Worm (Caenorhabditis elegans) whole organism, late embryonic: Measurements from ENCODE around the gene acp-4.

Experiments used
- C38D4.7 ChIP-seq: fragments of 200-800 bp; sonication (Bioruptor generic); optimal IDR thresholded peaks from 2 replicates; lab custom pipeline; 2018; ENCODE audit warnings: mild to moderate bottlenecking, missing genetic modification characterization, moderate library complexity, missing compliant biosample characterization
- F13H6.1 ChIP-seq: sonication (generic microtip); optimal IDR thresholded peaks from 2 replicates; lab custom pipeline; 2016; ENCODE audit warnings: missing genetic modification characterization, missing compliant biosample characterization
- K09A11.1 ChIP-seq: sonication (generic microtip); optimal IDR thresholded peaks from 2 replicates; lab custom pipeline; 2017; ENCODE audit warnings: antibody characterized with exemption, mild to moderate bottlenecking, missing genetic modification characterization, missing compliant biosample characterization; ENCODE audit not compliant: insufficient read depth
- Y22D7AL.16 ChIP-seq: sonication (generic microtip); optimal IDR thresholded peaks from 2 replicates; lab custom pipeline; 2016; ENCODE audit warnings: missing genetic modification characterization, missing compliant biosample characterization
- ama-1 ChIP-seq: fragments of 150-350 bp; optimal IDR thresholded peaks from 2 replicates; lab custom pipeline; 2014
- ceh-18 ChIP-seq: sonication (generic microtip); optimal IDR thresholded peaks from 2 replicates; lab custom pipeline; 2016; ENCODE audit warnings: missing genetic modification characterization, missing compliant biosample characterization
- ceh-19 ChIP-seq: fragments of 200-800 bp; sonication (Bioruptor generic); optimal IDR thresholded peaks from 2 replicates; lab custom pipeline; 2018; ENCODE audit warnings: mild to moderate bottlenecking, missing genetic modification characterization, missing compliant biosample characterization
- ceh-2 ChIP-seq: sonication (generic microtip); optimal IDR thresholded peaks from 2 replicates; lab custom pipeline; 2016; ENCODE audit warnings: missing genotype, missing genetic modification characterization, missing compliant biosample characterization
- ceh-30 ChIP-seq: fragments of 150-350 bp; optimal IDR thresholded peaks from 2 replicates; lab custom pipeline; 2014; ENCODE audit warnings: missing biosample characterization, missing genetic modification characterization
- ceh-48 ChIP-seq: sonication (generic microtip); optimal IDR thresholded peaks from 2 replicates; lab custom pipeline; 2016; ENCODE audit warnings: missing genetic modification characterization, inconsistent platforms, missing compliant biosample characterization
- dmd-4 ChIP-seq: sonication (generic microtip); optimal IDR thresholded peaks from 2 replicates; lab custom pipeline; 2016; ENCODE audit warnings: borderline replicate concordance, missing genetic modification characterization, missing compliant biosample characterization
- dve-1 ChIP-seq: sonication (generic microtip); optimal IDR thresholded peaks from 2 replicates; lab custom pipeline; 2017; ENCODE audit warnings: antibody characterized with exemption, mild to moderate bottlenecking, missing genetic modification characterization, missing compliant biosample characterization
- elt-2 ChIP-seq: sonication (generic microtip); optimal IDR thresholded peaks from 2 replicates; lab custom pipeline; 2016; ENCODE audit warnings: missing genetic modification reagents, missing genetic modification characterization, missing compliant biosample characterization
- elt-4 ChIP-seq: sonication (generic microtip); optimal IDR thresholded peaks from 2 replicates; lab custom pipeline; 2016; ENCODE audit warnings: missing genetic modification characterization, missing compliant biosample characterization
- eyg-1 ChIP-seq: sonication (generic microtip); optimal IDR thresholded peaks from 2 replicates; lab custom pipeline; 2016; ENCODE audit warnings: missing genotype, missing genetic modification characterization, missing compliant biosample characterization
- fax-1 ChIP-seq: sonication (generic microtip); optimal IDR thresholded peaks from 2 replicates; lab custom pipeline; 2016; ENCODE audit warnings: missing genotype, missing genetic modification characterization, missing compliant biosample characterization
- fkh-10 ChIP-seq: fragments of 150-350 bp; optimal IDR thresholded peaks from 2 replicates; lab custom pipeline; 2014; ENCODE audit warnings: missing biosample characterization, missing genetic modification reagents, missing genetic modification characterization
- fkh-6 ChIP-seq: sonication (generic microtip); optimal IDR thresholded peaks from 2 replicates; lab custom pipeline; 2016; ENCODE audit warnings: missing genetic modification characterization, missing compliant biosample characterization
- hlh-15 ChIP-seq: sonication (generic microtip); optimal IDR thresholded peaks from 2 replicates; lab custom pipeline; 2016; ENCODE audit warnings: missing genetic modification characterization, missing compliant biosample characterization
- hlh-30 ChIP-seq: sonication (generic microtip); optimal IDR thresholded peaks from 2 replicates; lab custom pipeline; 2017; ENCODE audit warnings: antibody characterized with exemption, missing genetic modification characterization, missing compliant biosample characterization; ENCODE audit not compliant: insufficient read depth
- hlh-6 ChIP-seq: sonication (generic microtip); optimal IDR thresholded peaks from 2 replicates; lab custom pipeline; 2016; ENCODE audit warnings: missing genotype, missing genetic modification characterization, missing compliant biosample characterization
- hlh-8 ChIP-seq: sonication (generic microtip); optimal IDR thresholded peaks from 2 replicates; lab custom pipeline; 2016; ENCODE audit warnings: missing genotype, missing genetic modification characterization, missing compliant biosample characterization
- madf-2 ChIP-seq: sonication (generic microtip); optimal IDR thresholded peaks from 2 replicates; lab custom pipeline; 2017; ENCODE audit warnings: missing genetic modification characterization, missing compliant biosample characterization
- mec-3 ChIP-seq: sonication (generic microtip); optimal IDR thresholded peaks from 2 replicates; lab custom pipeline; 2016; ENCODE audit warnings: borderline replicate concordance, missing genetic modification characterization, missing compliant biosample characterization
- nfya-1 ChIP-seq: sonication (generic microtip); optimal IDR thresholded peaks from 2 replicates; lab custom pipeline; 2017; ENCODE audit warnings: missing genetic modification characterization, mild to moderate bottlenecking, missing compliant biosample characterization, antibody characterized with exemption, moderate library complexity
- nhr-11 ChIP-seq: fragments of 150-350 bp; optimal IDR thresholded peaks from 2 replicates; lab custom pipeline; 2014; ENCODE audit warnings: missing biosample characterization, missing genetic modification characterization
- nhr-232 ChIP-seq: sonication (generic microtip); optimal IDR thresholded peaks from 2 replicates; lab custom pipeline; 2016; ENCODE audit warnings: missing genetic modification characterization, missing compliant biosample characterization
- pax-1 ChIP-seq: fragments of 150-350 bp; optimal IDR thresholded peaks from 2 replicates; lab custom pipeline; 2014; ENCODE audit warnings: missing biosample characterization, missing genetic modification characterization
- pha-2 ChIP-seq: sonication (generic microtip); optimal IDR thresholded peaks from 2 replicates; lab custom pipeline; 2017; ENCODE audit warnings: mild to moderate bottlenecking, missing genetic modification characterization, missing compliant biosample characterization
- pha-4 ChIP-seq: fragments of 150-350 bp; optimal IDR thresholded peaks from 2 replicates; lab custom pipeline; 2018; ENCODE audit warnings: missing biosample characterization, missing genetic modification reagents, missing genetic modification characterization
- pros-1 ChIP-seq: fragments of 150-350 bp; optimal IDR thresholded peaks from 2 replicates; lab custom pipeline; 2014; ENCODE audit warnings: missing biosample characterization, missing genetic modification reagents, missing genetic modification characterization
- ref-2 ChIP-seq: sonication (generic microtip); optimal IDR thresholded peaks from 2 replicates; lab custom pipeline; 2016; ENCODE audit warnings: missing genetic modification characterization, missing compliant biosample characterization
- rnt-1 ChIP-seq: sonication (generic microtip); optimal IDR thresholded peaks from 2 replicates; lab custom pipeline; 2016; ENCODE audit warnings: missing genetic modification characterization, missing compliant biosample characterization
- sdc-2 ChIP-seq: sonication (generic microtip); optimal IDR thresholded peaks from 2 replicates; lab custom pipeline; 2016; ENCODE audit warnings: missing genotype, missing genetic modification characterization, missing compliant biosample characterization
- sox-4 ChIP-seq: sonication (generic microtip); optimal IDR thresholded peaks from 2 replicates; lab custom pipeline; 2017; ENCODE audit warnings: mild to moderate bottlenecking, missing genetic modification characterization, inconsistent platforms, missing compliant biosample characterization
- syd-9 ChIP-seq: sonication (generic microtip); optimal IDR thresholded peaks from 2 replicates; lab custom pipeline; 2016; ENCODE audit warnings: mild to moderate bottlenecking, missing genetic modification characterization, moderate library complexity, missing compliant biosample characterization
- tbx-2 ChIP-seq: sonication (generic microtip); optimal IDR thresholded peaks from 2 replicates; lab custom pipeline; 2016; ENCODE audit warnings: missing genetic modification characterization, missing compliant biosample characterization
- tbx-7 ChIP-seq: sonication (generic microtip); optimal IDR thresholded peaks from 2 replicates; lab custom pipeline; 2016; ENCODE audit warnings: missing genotype, missing genetic modification characterization, missing compliant biosample characterization
- unc-3 ChIP-seq, 2 experiments: fragments of 200-800 bp in 1 of 2; sonication (Bioruptor generic) in 1 of 2; sonication (generic microtip) in 1 of 2; conservative IDR thresholded peaks in 1 of 2; optimal IDR thresholded peaks in 1 of 2; 2 replicates each; pipeline versions ENCODE4 v1.3.6 to Lab custom; 2016 to 2022; ENCODE audit warnings: missing compliant biosample characterization in 2 of 2, missing genetic modification characterization in 2 of 2, missing genetic modification reagents in 1 of 2
- unc-42 ChIP-seq: sonication (generic microtip); optimal IDR thresholded peaks from 2 replicates; lab custom pipeline; 2016; ENCODE audit warnings: missing genotype, missing genetic modification characterization, missing compliant biosample characterization
- unc-86 ChIP-seq: sonication (generic microtip); optimal IDR thresholded peaks from 2 replicates; lab custom pipeline; 2016; ENCODE audit warnings: missing genetic modification characterization, missing compliant biosample characterization
- ztf-16 ChIP-seq: sonication (generic microtip); optimal IDR thresholded peaks from 2 replicates; lab custom pipeline; 2017; ENCODE audit warnings: missing genetic modification characterization, missing compliant biosample characterization

The acp-4 gene

ce11 chrII:8405303-8405702 is 29.6 kb downstream of the acp-4 start, which contains the start of gene ubc-24:
TSS of gene ubc-24 (plus strand) at chrII:8405603.
- no peak for TF ChIP-seq ceh-48
- no peak for TF ChIP-seq pha-4 (tag; lab: Kevin White, UChicago)
- TF ChIP-seq Y22D7AL.16: no peak
- no peak for TF ChIP-seq ztf-16 (tag; lab: Kevin White, UChicago)
- TF ChIP-seq nhr-11 (tag; lab: Kevin White, UChicago): no peak
- TF ChIP-seq ceh-18: no peak
- TF ChIP-seq fkh-10: no peak
- no peak for TF ChIP-seq F13H6.1
- TF ChIP-seq unc-86: no peak
- no peak for TF ChIP-seq pax-1
- no peak for TF ChIP-seq nfya-1 (tag; lab: Kevin White, UChicago)
- no peak for TF ChIP-seq pha-2 (tag; lab: Kevin White, UChicago)
- no peak for TF ChIP-seq hlh-15 (tag; lab: Kevin White, UChicago)
- no peak for TF ChIP-seq ref-2 (tag; lab: Kevin White, UChicago)

- TF ChIP-seq K09A11.1: no peak
Observed at ce11 chrII:8404748-8405147, 30.2 kb downstream of the acp-4 start, which contains the start of gene skpo-1. TSS of gene skpo-1 (minus strand) at chrII:8404848.

ce11 chrII:8399997-8400396 is 34.9 kb downstream of the acp-4 start:
- TF ChIP-seq eyg-1 (tag; lab: Kevin White, UChicago) (no peak), ceh-19 (GFP tag; lab: Kevin White, UChicago) (no peak), pax-1 (no peak), dve-1 (no peak), elt-2 (tag; lab: Kevin White, UChicago) (peak; percentile 41), hlh-6 (no peak)
- TF ChIP-seq, all 69 proteins: peak for 1

ce11 chrII:8399064-8399463 is 35.8 kb downstream of the acp-4 start, which contains the start of gene dod-23:
TSS of gene dod-23 (minus strand) at chrII:8399164.
- TF ChIP-seq pros-1 (no peak), unc-42 (no peak), sdc-2 (no peak), hlh-15 (tag; lab: Kevin White, UChicago) (no peak), unc-3 (GFP tag; conservative IDR thresholded peaks at IDR 0.05; lab: Robert Waterston, UW) (no peak), unc-3 (tag; optimal IDR thresholded peaks at IDR 0.05; lab: Kevin White, UChicago) (no peak), hlh-8 (no peak), ceh-19 (GFP tag; lab: Kevin White, UChicago) (no peak), ama-1 (lab: Kevin White, UChicago) (no peak), ceh-30 (no peak), fax-1 (tag; lab: Kevin White, UChicago) (no peak), ceh-2 (tag; lab: Kevin White, UChicago) (no peak), tbx-2 (tag; lab: Kevin White, UChicago) (no peak), tbx-7 (tag; lab: Kevin White, UChicago) (no peak), mec-3 (no peak), elt-4 (no peak), F13H6.1 (no peak), C38D4.7 (GFP tag; lab: Kevin White, UChicago) (no peak), rnt-1 (tag; lab: Kevin White, UChicago) (no peak), fkh-10 (no peak)

ce11 chrII:8396041-8396440 is 38.9 kb downstream of the acp-4 start, which contains the start of gene F49E12.7:
TSS of gene F49E12.7 (minus strand) at chrII:8396141.
- TF ChIP-seq Y22D7AL.16 (no peak), fkh-6 (no peak), syd-9 (no peak), sox-4 (tag; lab: Kevin White, UChicago) (no peak), dmd-4 (no peak), nhr-232 (tag; lab: Kevin White, UChicago) (no peak), hlh-30 (no peak), sdc-2 (no peak), F13H6.1 (no peak), ceh-30 (no peak), ceh-2 (tag; lab: Kevin White, UChicago) (no peak), madf-2 (no peak), ama-1 (lab: Kevin White, UChicago) (no peak), dve-1 (no peak)
